Fruit fly (Drosophila melanogaster): ENCODE measurements around the gene CG1958.
A peak's percentile ranks its signal among the peaks of the same experiment; 100 is the strongest.

The CG1958 gene

dm6 chrX:7241985-7242627 is 24.6 kb upstream of the CG1958 start (continued):
- TF ChIP-seq Dek (tag; optimal IDR thresholded peaks at IDR 0.05) (peak; percentile 45), Meics (GFP tag; optimal IDR thresholded peaks at IDR 0.05) (peak; percentile 86), CG7963 (GFP tag; IDR thresholded peaks at IDR 0.05; ENCODE audit: partially characterized antibody) (no peak), Scr (GFP tag; IDR thresholded peaks at IDR 0.05; ENCODE audit: partially characterized antibody) (no peak), tx (GFP tag; optimal IDR thresholded peaks at IDR 0.05) (peak; percentile 34), Dfd (GFP tag; optimal IDR thresholded peaks at IDR 0.05) (no peak), Poxn (GFP tag; IDR thresholded peaks at IDR 0.05) (no peak), crp (GFP tag; optimal IDR thresholded peaks at IDR 0.05) (peak in 1 of 2 experiments; percentile 42), CG12942 (GFP tag; optimal IDR thresholded peaks at IDR 0.05) (peak; percentile 68), CG12769 (tag; optimal IDR thresholded peaks at IDR 0.05) (no peak), CG2712 (tag; optimal IDR thresholded peaks at IDR 0.05) (peak; percentile 68), onecut (GFP tag; IDR thresholded peaks at IDR 0.05) (peak; percentile 89), CG6175 (GFP tag; IDR thresholded peaks at IDR 0.05) (peak; percentile 84), CG32767 (GFP tag; IDR thresholded peaks at IDR 0.05) (no peak), CG1647 (GFP tag; optimal IDR thresholded peaks at IDR 0.05) (peak; percentile 61), pfk (GFP tag; optimal IDR thresholded peaks at IDR 0.05) (peak; percentile 69), Side (GFP tag; optimal IDR thresholded peaks at IDR 0.05) (peak; percentile 89), CG9727 (GFP tag; optimal IDR thresholded peaks at IDR 0.05) (peak; percentile 78), CG18011 (GFP tag; optimal IDR thresholded peaks at IDR 0.05) (peak; percentile 62), amos (GFP tag; IDR thresholded peaks at IDR 0.05; ENCODE audit: partially characterized antibody) (no peak), CG8944 (GFP tag; optimal IDR thresholded peaks at IDR 0.05) (peak; percentile 71), CG10959 (GFP tag; IDR thresholded peaks at IDR 0.05) (peak; percentile 70), NK7.1 (GFP tag; optimal IDR thresholded peaks at IDR 0.05) (peak; percentile 60), CG1792 (GFP tag; optimal IDR thresholded peaks at IDR 0.05) (peak; percentile 4), E2f1 (GFP tag; IDR thresholded peaks at IDR 0.05) (peak; percentile 75), CG5245 (GFP tag; optimal IDR thresholded peaks at IDR 0.05) (peak; percentile 72), Dip3 (GFP tag; optimal IDR thresholded peaks at IDR 0.05) (peak; percentile 68), CG11696 (GFP tag; IDR thresholded peaks at IDR 0.05) (peak; percentile 46; the same call in 1 of the 2 replicates), lmd (GFP tag; IDR thresholded peaks at IDR 0.05) (peak; percentile 67), Jarid2 (GFP tag; optimal IDR thresholded peaks at IDR 0.05) (peak; percentile 71), phol (tag; optimal IDR thresholded peaks at IDR 0.05) (peak; percentile 78), Hey (tag; optimal IDR thresholded peaks at IDR 0.05) (peak; percentile 60), CG5953 (GFP tag; IDR thresholded peaks at IDR 0.05) (peak; percentile 60), bigmax (GFP tag; optimal IDR thresholded peaks at IDR 0.05) (peak; percentile 47), dmrt11E (tag; optimal IDR thresholded peaks at IDR 0.05) (peak; percentile 77), CG7839 (tag; optimal IDR thresholded peaks at IDR 0.05) (peak; percentile 82), CG30020 (tag; optimal IDR thresholded peaks at IDR 0.05) (no peak), CG17186 (GFP tag; optimal IDR thresholded peaks at IDR 0.05) (peak; percentile 39), stwl (tag; optimal IDR thresholded peaks at IDR 0.05) (peak; percentile 50), D19B (GFP tag; optimal IDR thresholded peaks at IDR 0.05) (peak; percentile 59), Nf-YC (tag; optimal IDR thresholded peaks at IDR 0.05) (peak; percentile 94), YL-1 (GFP tag; optimal IDR thresholded peaks at IDR 0.05) (peak; percentile 85), sob (GFP tag; IDR thresholded peaks at IDR 0.05) (peak; percentile 87), CG17912 (GFP tag; optimal IDR thresholded peaks at IDR 0.05) (peak; percentile 95), CrebB (tag; optimal IDR thresholded peaks at IDR 0.05) (peak; percentile 47), Dll (GFP tag; IDR thresholded peaks at IDR 0.05; ENCODE audit: partially characterized antibody) (no peak), CG4707 (GFP tag; optimal IDR thresholded peaks at IDR 0.05) (peak; percentile 85), z (GFP tag; IDR thresholded peaks at IDR 0.05) (peak; percentile 46; the same call in 1 of the 3 replicates), corto (GFP tag; optimal IDR thresholded peaks at IDR 0.05) (no peak)

Measured in whole organism, embryonic.